Fruit fly (Drosophila melanogaster) whole organism, embryonic: ENCODE measurements around the gene Exo70.

Experiments used
- Adf1 ChIP-seq: fragments of 200-800 bp; sonication (Bioruptor generic); IDR thresholded peaks from 2 replicates; pipeline ENCODE4 v1.3.6; 2022; ENCODE audit warnings: missing biosample characterization, missing genetic modification characterization
- BEAF-32 ChIP-seq: fragments of 200-800 bp; sonication (Bioruptor generic); optimal IDR thresholded peaks from 3 replicates; lab custom pipeline; 2017; ENCODE audit warnings: missing biosample characterization, missing genetic modification characterization, mild to moderate bottlenecking, moderate library complexity, missing genetic modification reagents
- CG10979 ChIP-seq: fragments of 200-800 bp; sonication (Bioruptor generic); optimal IDR thresholded peaks from 2 replicates; lab custom pipeline; 2018; ENCODE audit warnings: missing biosample characterization, mild to moderate bottlenecking, missing genetic modification characterization, moderate library complexity
- CG11247 ChIP-seq: fragments of 200-800 bp; sonication (Bioruptor generic); IDR thresholded peaks from 2 replicates; pipeline ENCODE4 v1.3.6; 2022; ENCODE audit warnings: missing biosample characterization, missing genetic modification characterization
- CG12104 ChIP-seq: fragments of 200-800 bp; sonication (Bioruptor generic); optimal IDR thresholded peaks from 3 replicates; lab custom pipeline; 2016; ENCODE audit warnings: missing biosample characterization, missing genetic modification characterization
- CG12391 ChIP-seq: fragments of 200-800 bp; sonication (Bioruptor generic); optimal IDR thresholded peaks from 3 replicates; lab custom pipeline; 2018; ENCODE audit warnings: missing biosample characterization, mild to moderate bottlenecking, missing genetic modification characterization, moderate library complexity
- CG12744 ChIP-seq: fragments of 200-800 bp; sonication (Bioruptor generic); optimal IDR thresholded peaks from 2 replicates; lab custom pipeline; 2016; ENCODE audit warnings: missing biosample characterization, missing genetic modification characterization
- CG13123 ChIP-seq: fragments of 200-800 bp; sonication (Bioruptor generic); optimal IDR thresholded peaks from 2 replicates; lab custom pipeline; 2016; ENCODE audit warnings: missing biosample characterization, missing genetic modification characterization
- CG14014 ChIP-seq: fragments of 200-800 bp; sonication (Bioruptor generic); IDR thresholded peaks from 2 replicates; pipeline ENCODE4 v1.3.6; 2022; ENCODE audit warnings: missing biosample characterization, missing genetic modification characterization
- CG16779 ChIP-seq: fragments of 200-800 bp; sonication (Bioruptor generic); IDR thresholded peaks from 2 replicates; pipeline ENCODE4 v1.3.6; 2022; ENCODE audit warnings: missing biosample characterization, missing genetic modification characterization
- CG17829 ChIP-seq: fragments of 200-800 bp; optimal IDR thresholded peaks from 2 replicates; lab custom pipeline; 2019; ENCODE audit warnings: missing biosample characterization, mild to moderate bottlenecking, missing genetic modification characterization, moderate library complexity
- CG1792 ChIP-seq: fragments of 200-800 bp; sonication (Bioruptor generic); optimal IDR thresholded peaks from 2 replicates; lab custom pipeline; 2016; ENCODE audit warnings: missing biosample characterization, missing genetic modification characterization
- CG30020 ChIP-seq: fragments of 200-800 bp; optimal IDR thresholded peaks from 2 replicates; lab custom pipeline; 2019; ENCODE audit warnings: missing biosample characterization, mild to moderate bottlenecking, missing genetic modification characterization, moderate library complexity
- CG31224 ChIP-seq: fragments of 200-800 bp; sonication (Bioruptor generic); IDR thresholded peaks from 2 replicates; pipeline ENCODE4 v1.3.6; 2022; ENCODE audit warnings: missing biosample characterization, missing genetic modification characterization
- CG32532 ChIP-seq: fragments of 200-800 bp; sonication (Bioruptor generic); IDR thresholded peaks from 2 replicates; pipeline ENCODE4 v1.3.6; 2022; ENCODE audit warnings: missing biosample characterization, missing genetic modification characterization
- CG32772 ChIP-seq: fragments of 200-800 bp; sonication (Bioruptor generic); IDR thresholded peaks from 2 replicates; pipeline ENCODE4 v1.3.6; 2022; ENCODE audit warnings: missing biosample characterization, missing genetic modification characterization
- CG3407 ChIP-seq: fragments of 200-800 bp; sonication (Bioruptor generic); optimal IDR thresholded peaks from 2 replicates; lab custom pipeline; 2018; ENCODE audit warnings: missing biosample characterization, mild to moderate bottlenecking, missing genetic modification characterization
- CG3838 ChIP-seq: fragments of 200-800 bp; sonication (Bioruptor generic); optimal IDR thresholded peaks from 3 replicates; lab custom pipeline; 2016; ENCODE audit warnings: missing biosample characterization, missing genetic modification characterization
- CG3995 ChIP-seq: fragments of 200-800 bp; sonication (Bioruptor generic); optimal IDR thresholded peaks from 3 replicates; lab custom pipeline; 2016; ENCODE audit warnings: missing biosample characterization, missing genetic modification characterization
- CG4282 ChIP-seq: fragments of 200-800 bp; sonication (Bioruptor generic); optimal IDR thresholded peaks from 2 replicates; lab custom pipeline; 2016; ENCODE audit warnings: missing biosample characterization, missing genetic modification characterization
- CG4328 ChIP-seq: fragments of 200-800 bp; sonication (Bioruptor generic); optimal IDR thresholded peaks from 3 replicates; lab custom pipeline; 2017; ENCODE audit warnings: missing biosample characterization, missing genetic modification reagents, missing genetic modification characterization
- CG4404 ChIP-seq: fragments of 200-800 bp; sonication (Bioruptor generic); IDR thresholded peaks from 2 replicates; pipeline ENCODE4 v1.3.6; 2022; ENCODE audit warnings: missing biosample characterization, missing genetic modification characterization
- CG4707 ChIP-seq: fragments of 200-800 bp; sonication (Bioruptor generic); optimal IDR thresholded peaks from 2 replicates; lab custom pipeline; 2018; ENCODE audit warnings: missing biosample characterization, mild to moderate bottlenecking, missing genetic modification characterization, moderate library complexity
- CG6272 ChIP-seq: fragments of 200-800 bp; sonication (Bioruptor generic); IDR thresholded peaks from 2 replicates; pipeline ENCODE4 v1.3.6; 2022; ENCODE audit warnings: missing biosample characterization, missing genetic modification characterization
- CG6791 ChIP-seq: fragments of 200-800 bp; sonication (Bioruptor generic); IDR thresholded peaks from 3 replicates; pipeline ENCODE4 v1.3.6; 2022; ENCODE audit warnings: missing biosample characterization, missing genetic modification characterization; ENCODE audit not compliant: partially characterized antibody
- CG8478 ChIP-seq: fragments of >200 bp; optimal IDR thresholded peaks from 2 replicates; lab custom pipeline; 2018
- CG8924 ChIP-seq: fragments of 200-800 bp; optimal IDR thresholded peaks from 3 replicates; lab custom pipeline; 2019; ENCODE audit warnings: missing biosample characterization, mild to moderate bottlenecking, missing genetic modification characterization, moderate library complexity
- CG9876 ChIP-seq: fragments of 200-800 bp; sonication (Bioruptor generic); optimal IDR thresholded peaks from 2 replicates; lab custom pipeline; 2016; ENCODE audit warnings: missing biosample characterization, missing genetic modification characterization
- CoRest ChIP-seq: fragments of 200-800 bp; sonication (Bioruptor generic); optimal IDR thresholded peaks from 3 replicates; lab custom pipeline; 2018; ENCODE audit warnings: missing biosample characterization, mild to moderate bottlenecking, missing genetic modification characterization, moderate library complexity
- CrebB ChIP-seq: fragments of 200-800 bp; sonication (Bioruptor generic); optimal IDR thresholded peaks from 3 replicates; lab custom pipeline; 2018; ENCODE audit warnings: missing biosample characterization, mild to moderate bottlenecking, missing genetic modification characterization
- D19A ChIP-seq: fragments of 200-800 bp; optimal IDR thresholded peaks from 3 replicates; lab custom pipeline; 2019; ENCODE audit warnings: missing biosample characterization, mild to moderate bottlenecking, missing genetic modification characterization, moderate library complexity
- Dip3 ChIP-seq: fragments of 200-800 bp; sonication (Bioruptor generic); optimal IDR thresholded peaks from 3 replicates; lab custom pipeline; 2016; ENCODE audit warnings: missing biosample characterization, missing genetic modification characterization
- Doc3 ChIP-seq: fragments of 200-800 bp; sonication (Bioruptor generic); IDR thresholded peaks from 3 replicates; pipeline ENCODE4 v1.3.6; 2022; ENCODE audit warnings: missing biosample characterization, missing genetic modification characterization; ENCODE audit not compliant: partially characterized antibody
- Fer1 ChIP-seq: fragments of 200-800 bp; sonication (Bioruptor generic); optimal IDR thresholded peaks from 2 replicates; lab custom pipeline; 2017; ENCODE audit warnings: missing biosample characterization, mild to moderate bottlenecking, missing genetic modification characterization
- Jarid2 ChIP-seq: fragments of 200-800 bp; sonication (Bioruptor generic); optimal IDR thresholded peaks from 3 replicates; lab custom pipeline; 2017; ENCODE audit warnings: mild to moderate bottlenecking, missing biosample characterization, missing genetic modification reagents, missing genetic modification characterization
- Mrtf ChIP-seq: fragments of 200-800 bp; sonication (Bioruptor generic); IDR thresholded peaks from 3 replicates; pipeline ENCODE4 v1.3.6; 2022; ENCODE audit warnings: missing biosample characterization, missing genetic modification characterization
- PHDP ChIP-seq: fragments of 200-800 bp; sonication (Bioruptor generic); optimal IDR thresholded peaks from 3 replicates; lab custom pipeline; 2018; ENCODE audit warnings: missing biosample characterization, mild to moderate bottlenecking, missing genetic modification characterization, moderate library complexity
- TFAM ChIP-seq: fragments of 200-800 bp; sonication (Bioruptor generic); optimal IDR thresholded peaks from 2 replicates; lab custom pipeline; 2017; ENCODE audit warnings: missing biosample characterization, missing genetic modification characterization, inconsistent platforms
- Xrp1 ChIP-seq: fragments of 200-800 bp; sonication (Bioruptor generic); IDR thresholded peaks from 2 replicates; pipeline ENCODE4 v1.3.6; 2022; ENCODE audit warnings: missing biosample characterization, missing genetic modification characterization
- ab ChIP-seq: fragments of 200-800 bp; sonication (Bioruptor generic); optimal IDR thresholded peaks from 2 replicates; lab custom pipeline; 2016; ENCODE audit warnings: missing biosample characterization, missing genetic modification characterization
- ato ChIP-seq: fragments of 200-800 bp; sonication (Bioruptor generic); IDR thresholded peaks from 2 replicates; pipeline ENCODE4 v1.3.6; 2022; ENCODE audit warnings: missing biosample characterization, missing genetic modification characterization; ENCODE audit not compliant: partially characterized antibody
- bab2 ChIP-seq: fragments of 200-800 bp; sonication (Bioruptor generic); optimal IDR thresholded peaks from 2 replicates; lab custom pipeline; 2016; ENCODE audit warnings: missing biosample characterization, missing genetic modification characterization
- bcd ChIP-seq: fragments of 200-800 bp; sonication (Bioruptor generic); optimal IDR thresholded peaks from 2 replicates; lab custom pipeline; 2017; ENCODE audit warnings: missing biosample characterization, mild to moderate bottlenecking, missing genetic modification characterization
- cas ChIP-seq: fragments of 200-800 bp; sonication (Bioruptor generic); IDR thresholded peaks from 2 replicates; pipeline ENCODE4 v1.3.6; 2022; ENCODE audit warnings: missing biosample characterization, missing genetic modification characterization
- dati ChIP-seq: fragments of 200-800 bp; sonication (Bioruptor generic); IDR thresholded peaks from 2 replicates; pipeline ENCODE4 v1.3.6; 2022; ENCODE audit warnings: missing biosample characterization, missing genetic modification characterization
- eve ChIP-seq, 2 experiments: fragments of >200 bp; optimal IDR thresholded peaks; 2 replicates each; lab custom pipeline; 2017; ENCODE audit warnings: missing biosample characterization in 2 of 2, missing genetic modification characterization in 2 of 2
- kay ChIP-seq: fragments of 200-800 bp; sonication (Bioruptor generic); optimal IDR thresholded peaks from 2 replicates; lab custom pipeline; 2016; ENCODE audit warnings: missing biosample characterization, missing genetic modification characterization
- lbe ChIP-seq: fragments of 200-800 bp; sonication (Bioruptor generic); optimal IDR thresholded peaks from 2 replicates; lab custom pipeline; 2016; ENCODE audit warnings: missing biosample characterization, mild to moderate bottlenecking, missing genetic modification characterization
- lilli ChIP-seq: fragments of 200-800 bp; sonication (Bioruptor generic); optimal IDR thresholded peaks from 3 replicates; lab custom pipeline; 2016; ENCODE audit warnings: missing biosample characterization, missing genetic modification characterization
- nerfin-1 ChIP-seq: fragments of 200-800 bp; sonication (Bioruptor generic); optimal IDR thresholded peaks from 3 replicates; lab custom pipeline; 2019; ENCODE audit warnings: missing biosample characterization, mild to moderate bottlenecking, missing genetic modification characterization, moderate library complexity
- run ChIP-seq: fragments of 200-800 bp; sonication (Bioruptor generic); optimal IDR thresholded peaks from 3 replicates; lab custom pipeline; 2018; ENCODE audit warnings: missing biosample characterization, mild to moderate bottlenecking, missing genetic modification characterization
- sqz ChIP-seq: fragments of 200-800 bp; sonication (Bioruptor generic); optimal IDR thresholded peaks from 3 replicates; lab custom pipeline; 2018; ENCODE audit warnings: missing biosample characterization, mild to moderate bottlenecking, missing genetic modification characterization

Gene Exo70

dm6 chr3L:8445027-8445426 is 33.4 kb downstream of the Exo70 start (continued):
- TF ChIP-seq CG1792 (GFP tag; lab: Kevin White, UChicago) = no peak
- no peak for TF ChIP-seq CG6272 (GFP tag; lab: Robert Waterston, UW)
- peak; percentile 69; the same call in 1 of the 2 replicates for TF ChIP-seq Xrp1 (GFP tag; lab: Robert Waterston, UW)
- peak; percentile 42; the same call in 1 of the 2 replicates for TF ChIP-seq CG4404 (GFP tag; lab: Robert Waterston, UW)
- no peak for TF ChIP-seq ab (GFP tag; lab: Kevin White, UChicago)
- no peak for TF ChIP-seq CG13123 (GFP tag; lab: Kevin White, UChicago)
- no peak for TF ChIP-seq Doc3
- TF ChIP-seq TFAM (GFP tag; lab: Kevin White, UChicago) = no peak
- TF ChIP-seq nerfin-1 (tag; lab: Kevin White, UChicago) = peak; percentile 48
- no peak for TF ChIP-seq Jarid2 (GFP tag; lab: Kevin White, UChicago)
- TF ChIP-seq CG3838 (GFP tag; lab: Kevin White, UChicago) = no peak
- TF ChIP-seq CG8478 = no peak
- 0 out of 2 replicates have a peak, but pooled peaks have one; percentile 7 for TF ChIP-seq cas (GFP tag; lab: Robert Waterston, UW)
- TF ChIP-seq Adf1 = no peak
- peak; percentile 76 for TF ChIP-seq CG17829
- peak; percentile 34 for TF ChIP-seq CG12391 (tag; lab: Kevin White, UChicago)
- TF ChIP-seq CG30020 (tag; lab: Kevin White, UChicago) = no peak
- no peak for TF ChIP-seq eve (GFP tag; optimal IDR thresholded peaks at IDR 0.05; lab: Kevin White, UChicago)
- TF ChIP-seq Fer1 (GFP tag; lab: Kevin White, UChicago) = peak; percentile 50
- TF ChIP-seq ato = no peak
- peak; percentile 49; the same call in 1 of the 2 replicates for TF ChIP-seq CG14014 (GFP tag; lab: Robert Waterston, UW)
- no peak for TF ChIP-seq CG3995
- no peak for TF ChIP-seq Dip3 (GFP tag; lab: Kevin White, UChicago)
- TF ChIP-seq CG6791 (GFP tag; lab: Robert Waterston, UW) = no peak
- TF ChIP-seq CG31224 (GFP tag; lab: Robert Waterston, UW) = no peak
- TF ChIP-seq lbe (GFP tag; lab: Kevin White, UChicago) = no peak
- TF ChIP-seq CrebB = no peak
- no peak for TF ChIP-seq bab2 (GFP tag; lab: Kevin White, UChicago)
- peak; percentile 42 for TF ChIP-seq CG8924 (tag; lab: Kevin White, UChicago)
- peak; percentile 8 for TF ChIP-seq CG4328 (GFP tag; lab: Kevin White, UChicago)
- TF ChIP-seq CG32772 = no peak
- no peak for TF ChIP-seq run (tag; lab: Kevin White, UChicago)
- no peak for TF ChIP-seq dati (GFP tag; lab: Robert Waterston, UW)
- no peak for TF ChIP-seq sqz
- TF ChIP-seq BEAF-32 (GFP tag; lab: Kevin White, UChicago) = no peak
- TF ChIP-seq CG12104 (GFP tag; lab: Kevin White, UChicago) = no peak
- no peak for TF ChIP-seq bcd (GFP tag; lab: Kevin White, UChicago)
- peak; percentile 66 for TF ChIP-seq D19A
- TF ChIP-seq CG4282 = no peak
- TF ChIP-seq PHDP (tag; lab: Kevin White, UChicago) = peak; percentile 29
- TF ChIP-seq CG12744 (GFP tag; lab: Kevin White, UChicago) = no peak
- TF ChIP-seq CG4707 (GFP tag; lab: Kevin White, UChicago) = no peak
- no peak for TF ChIP-seq CG11247
- TF ChIP-seq lilli = no peak
- peak; percentile 20 for TF ChIP-seq CoRest (tag; lab: Kevin White, UChicago)
- peak; percentile 54; the same call in 1 of the 2 replicates for TF ChIP-seq CG32532 (GFP tag; lab: Robert Waterston, UW)
- peak; percentile 74 for TF ChIP-seq CG10979 (tag; lab: Kevin White, UChicago)
- TF ChIP-seq kay (GFP tag; lab: Kevin White, UChicago) = no peak
- no peak for TF ChIP-seq Mrtf
- TF ChIP-seq CG16779 (GFP tag; lab: Robert Waterston, UW) = no peak
- TF ChIP-seq CG3407 = no peak
- no peak for TF ChIP-seq CG9876 (GFP tag; lab: Kevin White, UChicago)
